Fruit fly (Drosophila melanogaster): ENCODE measurements around the gene Polr3D.

dm6 chr3L:18079123-18079522 is 30.3 kb downstream of the Polr3D start:
- TF ChIP-seq bab1 (GFP tag; optimal IDR thresholded peaks at IDR 0.05) (no peak), tj (GFP tag; optimal IDR thresholded peaks at IDR 0.05) (no peak), CG7101 (tag; optimal IDR thresholded peaks at IDR 0.05) (no peak), CG12768 (GFP tag; optimal IDR thresholded peaks at IDR 0.05) (no peak), Crg-1 (GFP tag; optimal IDR thresholded peaks at IDR 0.05) (no peak), Mnt (GFP tag; optimal IDR thresholded peaks at IDR 0.05) (no peak), CG11617 (GFP tag; optimal IDR thresholded peaks at IDR 0.05) (no peak), kay (GFP tag; ENCODE audit: borderline replicate concordance) (no peak), CG7045 (GFP tag; optimal IDR thresholded peaks at IDR 0.05) (no peak), Clk (GFP tag; optimal IDR thresholded peaks at IDR 0.05) (no peak), cic (GFP tag; optimal IDR thresholded peaks at IDR 0.05) (no peak), toe (GFP tag; optimal IDR thresholded peaks at IDR 0.05) (no peak)
